Worm (Caenorhabditis elegans) whole organism, L4/young adult: ENCODE results near the gene sex-1.

Experiments used
- W03F9.2 ChIP-seq: fragments of 150-350 bp; optimal IDR thresholded peaks from 2 replicates; lab custom pipeline; 2014; ENCODE audit warnings: missing biosample characterization, missing genetic modification characterization
- him-1 ChIP-seq: sonication (generic microtip); optimal IDR thresholded peaks from 2 replicates; lab custom pipeline; 2016; ENCODE audit warnings: missing genotype, missing genetic modification reagents, missing genetic modification characterization, missing compliant biosample characterization

DNA sequence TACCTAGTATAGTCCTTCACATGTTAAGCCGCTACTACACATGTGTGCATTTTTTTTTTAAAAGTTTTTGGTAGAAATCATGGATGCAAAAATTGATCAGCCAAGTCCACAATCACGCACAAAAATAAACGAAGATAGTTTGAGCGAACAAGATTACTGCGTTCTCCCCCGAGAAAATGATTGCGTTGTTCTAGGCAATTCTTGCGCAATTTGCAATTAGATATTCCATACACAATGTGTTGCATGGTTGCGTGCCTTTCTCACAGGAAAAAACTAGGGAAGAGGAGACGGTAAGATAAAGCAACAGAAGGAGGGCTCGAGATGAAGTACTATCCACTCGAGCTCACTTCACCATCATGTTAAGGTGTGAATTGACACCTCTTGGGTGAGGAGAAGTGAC is 787 bp upstream of the sex-1 start:
- no peak for TF ChIP-seq him-1 (tag; lab: Kevin White, UChicago)
- no peak for TF ChIP-seq W03F9.2
